Fruit fly (Drosophila melanogaster) whole organism, embryonic: ENCODE measurements around the gene CG3999.

Source experiments
- Blimp-1 ChIP-seq: fragments of 200-800 bp; sonication (Bioruptor generic); optimal IDR thresholded peaks from 3 replicates; lab custom pipeline; 2018; ENCODE audit warnings: missing biosample characterization, missing genetic modification characterization, mild to moderate bottlenecking, moderate library complexity, missing genetic modification reagents
- CG11247 ChIP-seq: fragments of 200-800 bp; sonication (Bioruptor generic); IDR thresholded peaks from 2 replicates; pipeline ENCODE4 v1.3.6; 2022; ENCODE audit warnings: missing biosample characterization, missing genetic modification characterization
- CG11456 ChIP-seq: fragments of 200-800 bp; sonication (Bioruptor generic); IDR thresholded peaks from 3 replicates; pipeline ENCODE4 v1.3.6; 2022; ENCODE audit warnings: missing biosample characterization, missing genetic modification characterization
- CG12071 ChIP-seq: fragments of 200-800 bp; sonication (Bioruptor generic); optimal IDR thresholded peaks from 3 replicates; lab custom pipeline; 2018; ENCODE audit warnings: missing biosample characterization, mild to moderate bottlenecking, missing genetic modification characterization
- CG14441 ChIP-seq: fragments of 200-800 bp; sonication (Bioruptor generic); IDR thresholded peaks from 2 replicates; pipeline ENCODE4 v1.3.6; 2022; ENCODE audit warnings: missing biosample characterization, missing genetic modification characterization
- CG17612 ChIP-seq: fragments of 200-800 bp; sonication (Bioruptor generic); IDR thresholded peaks from 2 replicates; pipeline ENCODE4 v1.3.6; 2022; ENCODE audit warnings: missing biosample characterization, missing genetic modification characterization
- CG18262 ChIP-seq: fragments of 200-800 bp; optimal IDR thresholded peaks from 3 replicates; lab custom pipeline; 2019; ENCODE audit warnings: missing biosample characterization, mild to moderate bottlenecking, missing genetic modification characterization, moderate library complexity
- CG42726 ChIP-seq: fragments of 200-800 bp; sonication (Bioruptor generic); IDR thresholded peaks from 2 replicates; pipeline ENCODE4 v1.3.6; 2022; ENCODE audit warnings: missing biosample characterization, missing genetic modification characterization; ENCODE audit not compliant: partially characterized antibody
- CG6272 ChIP-seq: fragments of 200-800 bp; sonication (Bioruptor generic); IDR thresholded peaks from 2 replicates; pipeline ENCODE4 v1.3.6; 2022; ENCODE audit warnings: missing biosample characterization, missing genetic modification characterization
- CG8089 ChIP-seq: fragments of 200-800 bp; sonication (Bioruptor generic); optimal IDR thresholded peaks from 3 replicates; lab custom pipeline; 2016; ENCODE audit warnings: missing biosample characterization, missing genetic modification characterization
- CG8478 ChIP-seq: fragments of >200 bp; optimal IDR thresholded peaks from 2 replicates; lab custom pipeline; 2018
- D ChIP-seq, 2 experiments: fragments of 200-800 bp in 1 of 2; fragments of >200 bp in 1 of 2; sonication (Bioruptor generic) in 1 of 2; optimal IDR thresholded peaks; 2 replicates in 1 of 2; 3 replicates in 1 of 2; lab custom pipeline; 2017; ENCODE audit warnings: mild to moderate bottlenecking in 1 of 2, missing biosample characterization in 1 of 2, missing genetic modification characterization in 1 of 2, missing genetic modification reagents in 1 of 2
- D19A ChIP-seq: fragments of 200-800 bp; optimal IDR thresholded peaks from 3 replicates; lab custom pipeline; 2019; ENCODE audit warnings: missing biosample characterization, mild to moderate bottlenecking, missing genetic modification characterization, moderate library complexity
- Dbx ChIP-seq: fragments of 200-800 bp; sonication (Bioruptor generic); IDR thresholded peaks from 3 replicates; pipeline ENCODE4 v1.3.6; 2022; ENCODE audit warnings: missing biosample characterization, missing genetic modification characterization
- Doc2 ChIP-seq: fragments of 200-800 bp; sonication (Bioruptor generic); IDR thresholded peaks from 2 replicates; pipeline ENCODE4 v1.3.6; 2022; ENCODE audit warnings: missing biosample characterization, missing genetic modification characterization
- Doc3 ChIP-seq: fragments of 200-800 bp; sonication (Bioruptor generic); IDR thresholded peaks from 3 replicates; pipeline ENCODE4 v1.3.6; 2022; ENCODE audit warnings: missing biosample characterization, missing genetic modification characterization; ENCODE audit not compliant: partially characterized antibody
- E2f1 ChIP-seq: fragments of 200-800 bp; sonication (Bioruptor generic); IDR thresholded peaks from 2 replicates; pipeline ENCODE4 v1.3.6; 2022; ENCODE audit warnings: missing biosample characterization, missing genetic modification characterization
- Hmr ChIP-seq: fragments of 200-800 bp; sonication (Bioruptor generic); optimal IDR thresholded peaks from 3 replicates; lab custom pipeline; 2017; ENCODE audit warnings: mild to moderate bottlenecking, missing biosample characterization, missing genetic modification reagents, missing genetic modification characterization
- Jarid2 ChIP-seq: fragments of 200-800 bp; sonication (Bioruptor generic); optimal IDR thresholded peaks from 3 replicates; lab custom pipeline; 2017; ENCODE audit warnings: mild to moderate bottlenecking, missing biosample characterization, missing genetic modification reagents, missing genetic modification characterization
- Lim3 ChIP-seq: fragments of 200-800 bp; sonication (Bioruptor generic); IDR thresholded peaks from 2 replicates; pipeline ENCODE4 v1.3.6; 2022; ENCODE audit warnings: missing biosample characterization, missing genetic modification characterization
- MTF-1 ChIP-seq: fragments of 200-800 bp; sonication (Bioruptor generic); optimal IDR thresholded peaks from 2 replicates; lab custom pipeline; 2018; ENCODE audit warnings: missing biosample characterization, mild to moderate bottlenecking, missing genetic modification characterization, borderline replicate concordance
- Med ChIP-seq: fragments of 200-800 bp; sonication (Bioruptor generic); peaks from one replicate; lab custom pipeline; 2016; ENCODE audit warnings: missing biosample characterization, missing genetic modification characterization, mild to moderate bottlenecking, inconsistent platforms, moderate library complexity
- NC2β ChIP-seq: fragments of 200-800 bp; sonication (Bioruptor generic); optimal IDR thresholded peaks from 2 replicates; lab custom pipeline; 2016; ENCODE audit warnings: missing biosample characterization, missing genetic modification characterization
- Opbp ChIP-seq: fragments of 200-800 bp; sonication (Bioruptor generic); IDR thresholded peaks from 3 replicates; pipeline ENCODE4 v1.3.6; 2022; ENCODE audit warnings: missing biosample characterization, missing genetic modification characterization; ENCODE audit not compliant: partially characterized antibody
- Trl ChIP-seq, 3 experiments: fragments of >200 bp in 2 of 3; fragments of 200-800 bp in 1 of 3; sonication (Bioruptor generic) in 1 of 3; optimal IDR thresholded peaks; 2 replicates in 1 of 3; 3 replicates in 2 of 3; lab custom pipeline; 2016 to 2017; ENCODE audit warnings: missing biosample characterization in 1 of 3, missing genetic modification characterization in 1 of 3
- abd-A ChIP-seq: fragments of 200-800 bp; sonication (Bioruptor generic); optimal IDR thresholded peaks from 3 replicates; lab custom pipeline; 2019; ENCODE audit warnings: missing biosample characterization, mild to moderate bottlenecking, missing genetic modification characterization, moderate library complexity
- chm ChIP-seq: fragments of 200-800 bp; sonication (Bioruptor generic); IDR thresholded peaks from 2 replicates; pipeline ENCODE4 v1.3.6; 2022; ENCODE audit warnings: missing biosample characterization, missing genetic modification characterization
- ems ChIP-seq: fragments of 200-800 bp; sonication (Bioruptor generic); optimal IDR thresholded peaks from 3 replicates; lab custom pipeline; 2016; ENCODE audit warnings: missing biosample characterization, missing genetic modification characterization
- ewg ChIP-seq: fragments of 200-800 bp; sonication (Bioruptor generic); optimal IDR thresholded peaks from 3 replicates; lab custom pipeline; 2017; ENCODE audit warnings: mild to moderate bottlenecking, missing biosample characterization, missing genetic modification reagents, missing genetic modification characterization
- hb ChIP-seq: fragments of 200-800 bp; sonication (Bioruptor generic); IDR thresholded peaks from 3 replicates; pipeline ENCODE4 v1.3.6; 2022; ENCODE audit warnings: missing biosample characterization, missing genetic modification characterization; ENCODE audit not compliant: partially characterized antibody
- ken ChIP-seq: fragments of 200-800 bp; sonication (Bioruptor generic); IDR thresholded peaks from 3 replicates; pipeline ENCODE4 v1.3.6; 2022; ENCODE audit warnings: missing biosample characterization, missing genetic modification characterization
- lola ChIP-seq, 3 experiments: fragments of >200 bp in 2 of 3; fragments of 200-800 bp in 1 of 3; sonication (Bioruptor generic) in 1 of 3; optimal IDR thresholded peaks; 2 replicates each; lab custom pipeline; 2017 to 2019; ENCODE audit warnings: missing biosample characterization in 3 of 3, missing genetic modification characterization in 3 of 3, mild to moderate bottlenecking in 1 of 3, moderate library complexity in 1 of 3
- onecut ChIP-seq: fragments of 200-800 bp; sonication (Bioruptor generic); IDR thresholded peaks from 2 replicates; pipeline ENCODE4 v1.3.6; 2022; ENCODE audit warnings: missing biosample characterization, missing genetic modification characterization
- org-1 ChIP-seq: fragments of 200-800 bp; sonication (Bioruptor generic); optimal IDR thresholded peaks from 2 replicates; lab custom pipeline; 2017; ENCODE audit warnings: missing biosample characterization, missing genetic modification characterization
- sc ChIP-seq, 3 experiments: fragments of >200 bp in 2 of 3; fragments of 200-800 bp in 1 of 3; sonication (Bioruptor generic) in 1 of 3; optimal IDR thresholded peaks; 2 replicates in 2 of 3; 3 replicates in 1 of 3; lab custom pipeline; 2017; ENCODE audit warnings: mild to moderate bottlenecking in 1 of 3, missing biosample characterization in 1 of 3, missing genetic modification characterization in 1 of 3, missing genetic modification reagents in 1 of 3
- sens ChIP-seq: fragments of 200-800 bp; sonication (Bioruptor generic); peaks from one replicate; lab custom pipeline; 2016; ENCODE audit warnings: missing biosample characterization, missing genetic modification characterization
- slbo ChIP-seq: fragments of 200-800 bp; sonication (Bioruptor generic); IDR thresholded peaks from 2 replicates; pipeline ENCODE4 v1.3.6; 2022; ENCODE audit warnings: missing biosample characterization, missing genetic modification characterization
- unc-4 ChIP-seq: fragments of 200-800 bp; sonication (Bioruptor generic); IDR thresholded peaks from 2 replicates; pipeline ENCODE4 v1.3.6; 2022; ENCODE audit warnings: missing biosample characterization, missing genetic modification characterization; ENCODE audit not compliant: partially characterized antibody

Gene CG3999

dm6 chr3R:10226132-10227023, 24.9 kb upstream of the CG3999 start (continued):
- TF ChIP-seq ems (GFP tag; lab: Kevin White, UChicago) (no peak), CG14441 (no peak), D (optimal IDR thresholded peaks at IDR 0.05; lab: Kevin White, UChicago) (no peak), D (GFP tag; optimal IDR thresholded peaks at IDR 0.05; lab: Kevin White, UChicago) (no peak), CG11247 (no peak), lola (GFP tag; optimal IDR thresholded peaks at IDR 0.05; lab: Kevin White, UChicago) (no peak), Hmr (GFP tag; lab: Kevin White, UChicago) (peak; percentile 29), Trl (optimal IDR thresholded peaks at IDR 0.05; lab: Kevin White, UChicago) (no peak), Trl (GFP tag; optimal IDR thresholded peaks at IDR 0.05; lab: Kevin White, UChicago) (no peak), CG11456 (GFP tag; lab: Robert Waterston, UW) (no peak), org-1 (GFP tag; lab: Kevin White, UChicago) (no peak), Dbx (peak; percentile 40; the same call in 1 of the 3 replicates), MTF-1 (GFP tag; lab: Kevin White, UChicago) (no peak), sens (GFP tag; lab: Kevin White, UChicago) (peak; percentile 25), D19A (no peak), abd-A (tag; lab: Kevin White, UChicago) (peak; percentile 70), Blimp-1 (GFP tag; lab: Kevin White, UChicago) (no peak), ken (no peak), Jarid2 (GFP tag; lab: Kevin White, UChicago) (peak; percentile 40), ewg (peak; percentile 98), unc-4 (GFP tag; lab: Robert Waterston, UW) (0 out of 2 replicates have a peak, but pooled peaks have one; percentile 20), CG8478 (peak; percentile 59), E2f1 (GFP tag; lab: Robert Waterston, UW) (no peak), Med (GFP tag; lab: Kevin White, UChicago) (peak; percentile 62), hb (no peak), CG12071 (GFP tag; lab: Kevin White, UChicago) (no peak), sc (optimal IDR thresholded peaks at IDR 0.05; lab: Kevin White, UChicago) (no peak), sc (GFP tag; optimal IDR thresholded peaks at IDR 0.05; lab: Kevin White, UChicago) (no peak), Opbp (GFP tag; lab: Robert Waterston, UW) (no peak), CG18262 (tag; lab: Kevin White, UChicago) (no peak), chm (GFP tag; lab: Robert Waterston, UW) (no peak), onecut (GFP tag; lab: Robert Waterston, UW) (no peak), NC2β (GFP tag; lab: Kevin White, UChicago) (no peak), CG17612 (no peak), slbo (GFP tag; lab: Robert Waterston, UW) (peak; percentile 6; the same call in 1 of the 2 replicates), CG6272 (no peak), Doc3 (GFP tag; lab: Robert Waterston, UW) (no peak), Lim3 (GFP tag; lab: Robert Waterston, UW) (no peak), CG42726 (GFP tag; lab: Robert Waterston, UW) (0 out of 2 replicates have a peak, but pooled peaks have one; percentile 17), CG8089 (no peak), Doc2 (GFP tag; lab: Robert Waterston, UW) (no peak)
